Worm (Caenorhabditis elegans) whole organism, L1 larva: ENCODE measurements around the gene vha-15.

ENCODE experiments used
- Y116A8C.19 ChIP-seq: sonication (generic microtip); optimal IDR thresholded peaks from 2 replicates; lab custom pipeline; 2016; ENCODE audit warnings: missing compliant biosample characterization, missing genetic modification characterization, borderline replicate concordance
- alr-1 ChIP-seq: fragments of 200-800 bp; sonication (Bioruptor generic); optimal IDR thresholded peaks from 2 replicates; lab custom pipeline; 2018; ENCODE audit warnings: borderline replicate concordance, mild to moderate bottlenecking, missing genetic modification characterization, missing compliant biosample characterization
- ama-1 ChIP-seq: fragments of 150-350 bp; optimal IDR thresholded peaks from 2 replicates; lab custom pipeline; 2014
- ceh-88 ChIP-seq: fragments of 200-800 bp; sonication (Bioruptor generic); IDR thresholded peaks from 2 replicates; pipeline ENCODE4 v1.3.6; 2022; ENCODE audit warnings: missing genetic modification characterization, missing compliant biosample characterization
- dpl-1 ChIP-seq, 3 experiments: fragments of 150-350 bp in 2 of 3; sonication (generic microtip) in 1 of 3; optimal IDR thresholded peaks; 2 replicates each; lab custom pipeline; 2014 to 2017; ENCODE audit warnings: missing biosample characterization in 3 of 3, missing genetic modification characterization in 3 of 3, missing genetic modification reagents in 3 of 3
- efl-1 ChIP-seq, 4 experiments: fragments of 150-350 bp; optimal IDR thresholded peaks in 3 of 4; peaks in 1 of 4; 1 replicate in 1 of 4; 2 replicates in 3 of 4; lab custom pipeline; 2014; ENCODE audit warnings: missing biosample characterization in 2 of 4, missing genetic modification characterization in 2 of 4, missing genetic modification reagents in 2 of 4
- egl-13 ChIP-seq: sonication (generic microtip); optimal IDR thresholded peaks from 2 replicates; lab custom pipeline; 2016; ENCODE audit warnings: missing genotype, missing genetic modification reagents, missing genetic modification characterization, missing compliant biosample characterization
- egl-27 ChIP-seq, 2 experiments: fragments of 150-350 bp in 1 of 2; sonication (generic microtip); optimal IDR thresholded peaks; 3 replicates each; lab custom pipeline; 2017 to 2018; ENCODE audit warnings: missing biosample characterization in 2 of 2, missing genetic modification characterization in 2 of 2, missing genetic modification reagents in 2 of 2
- elt-2 ChIP-seq: sonication (generic microtip); optimal IDR thresholded peaks from 2 replicates; lab custom pipeline; 2016; ENCODE audit warnings: missing genetic modification characterization, mild to moderate bottlenecking, inconsistent platforms, missing compliant biosample characterization, missing genetic modification reagents
- fkh-10 ChIP-seq: sonication (generic microtip); optimal IDR thresholded peaks from 2 replicates; lab custom pipeline; 2017; ENCODE audit warnings: missing biosample characterization, missing genetic modification reagents, missing genetic modification characterization
- fkh-8 ChIP-seq: sonication (generic microtip); optimal IDR thresholded peaks from 2 replicates; lab custom pipeline; 2016; ENCODE audit warnings: mild to moderate bottlenecking, missing genetic modification characterization, missing compliant biosample characterization
- hlh-17 ChIP-seq: fragments of 200-800 bp; sonication (Bioruptor generic); optimal IDR thresholded peaks from 2 replicates; lab custom pipeline; 2018; ENCODE audit warnings: missing genetic modification characterization, mild to moderate bottlenecking, missing compliant biosample characterization, moderate library complexity, borderline replicate concordance
- hlh-4 ChIP-seq: sonication (generic microtip); optimal IDR thresholded peaks from 2 replicates; lab custom pipeline; 2016; ENCODE audit warnings: mild to moderate bottlenecking, missing genetic modification characterization, missing compliant biosample characterization
- hpl-2 ChIP-seq: fragments of 150-350 bp; optimal IDR thresholded peaks from 2 replicates; lab custom pipeline; 2014; ENCODE audit warnings: missing biosample characterization, missing genetic modification reagents, missing genetic modification characterization
- lin-35 ChIP-seq, 2 experiments: fragments of 150-350 bp; optimal IDR thresholded peaks; 2 replicates each; lab custom pipeline; 2014; ENCODE audit warnings: missing biosample characterization in 2 of 2, missing genetic modification characterization in 2 of 2, missing genetic modification reagents in 2 of 2
- lir-3 ChIP-seq: sonication (generic microtip); optimal IDR thresholded peaks from 2 replicates; lab custom pipeline; 2016; ENCODE audit warnings: mild to moderate bottlenecking, missing genetic modification characterization, moderate library complexity, missing compliant biosample characterization; ENCODE audit not compliant: poor library complexity
- mef-2 ChIP-seq: fragments of 150-350 bp; optimal IDR thresholded peaks from 2 replicates; lab custom pipeline; 2014; ENCODE audit warnings: missing biosample characterization, missing genetic modification characterization
- mep-1 ChIP-seq: fragments of 150-350 bp; optimal IDR thresholded peaks from 2 replicates; lab custom pipeline; 2014; ENCODE audit warnings: missing biosample characterization, missing genetic modification characterization
- nhr-237 ChIP-seq: fragments of 150-350 bp; optimal IDR thresholded peaks from 2 replicates; lab custom pipeline; 2014; ENCODE audit warnings: missing biosample characterization, missing genetic modification characterization
- nhr-47 ChIP-seq: sonication (generic microtip); optimal IDR thresholded peaks from 2 replicates; lab custom pipeline; 2016; ENCODE audit warnings: mild to moderate bottlenecking, missing genetic modification characterization, moderate library complexity, missing compliant biosample characterization
- nhr-71 ChIP-seq: sonication (generic microtip); optimal IDR thresholded peaks from 2 replicates; lab custom pipeline; 2016; ENCODE audit warnings: mild to moderate bottlenecking, missing genetic modification characterization, moderate library complexity, missing compliant biosample characterization
- nhr-76 ChIP-seq: sonication (generic microtip); optimal IDR thresholded peaks from 2 replicates; lab custom pipeline; 2017; ENCODE audit warnings: missing biosample characterization, missing genetic modification characterization
- nhr-84 ChIP-seq: sonication (generic microtip); optimal IDR thresholded peaks from 2 replicates; lab custom pipeline; 2017; ENCODE audit warnings: missing biosample characterization, missing genetic modification characterization
- pax-3 ChIP-seq: fragments of 200-800 bp; sonication (Bioruptor generic); optimal IDR thresholded peaks from 2 replicates; lab custom pipeline; 2018; ENCODE audit warnings: mild to moderate bottlenecking, missing genetic modification characterization, moderate library complexity, missing compliant biosample characterization
- pqm-1 ChIP-seq: sonication (generic microtip); optimal IDR thresholded peaks from 3 replicates; lab custom pipeline; 2017; ENCODE audit warnings: missing biosample characterization, missing genetic modification characterization
- rnt-1 ChIP-seq: sonication (generic microtip); optimal IDR thresholded peaks from 2 replicates; lab custom pipeline; 2016; ENCODE audit warnings: mild to moderate bottlenecking, missing genetic modification characterization, moderate library complexity, missing compliant biosample characterization
- snu-23 ChIP-seq: sonication (generic microtip); optimal IDR thresholded peaks from 2 replicates; lab custom pipeline; 2016; ENCODE audit warnings: missing genetic modification characterization, missing compliant biosample characterization
- unc-130 ChIP-seq: fragments of 150-350 bp; optimal IDR thresholded peaks from 2 replicates; lab custom pipeline; 2017; ENCODE audit warnings: missing biosample characterization, missing genetic modification characterization, inconsistent platforms
- unc-30 ChIP-seq: sonication (generic microtip); optimal IDR thresholded peaks from 2 replicates; lab custom pipeline; 2017; ENCODE audit warnings: missing biosample characterization, missing genetic modification characterization
- unc-62 ChIP-seq: fragments of 150-350 bp; optimal IDR thresholded peaks from 2 replicates; lab custom pipeline; 2014; ENCODE audit warnings: missing biosample characterization, missing genetic modification reagents, missing genetic modification characterization
- unc-86 ChIP-seq: sonication (generic microtip); optimal IDR thresholded peaks from 2 replicates; lab custom pipeline; 2016; ENCODE audit warnings: missing genetic modification characterization, missing compliant biosample characterization
- unc-98 ChIP-seq: fragments of 200-800 bp; sonication (Bioruptor generic); IDR thresholded peaks from 2 replicates; pipeline ENCODE4 v1.3.6; 2022; ENCODE audit warnings: missing genetic modification characterization, missing compliant biosample characterization
- vab-15 ChIP-seq: sonication (generic microtip); optimal IDR thresholded peaks from 2 replicates; lab custom pipeline; 2017; ENCODE audit warnings: missing genotype, mild to moderate bottlenecking, missing genetic modification characterization, missing compliant biosample characterization

The vha-15 gene

DNA sequence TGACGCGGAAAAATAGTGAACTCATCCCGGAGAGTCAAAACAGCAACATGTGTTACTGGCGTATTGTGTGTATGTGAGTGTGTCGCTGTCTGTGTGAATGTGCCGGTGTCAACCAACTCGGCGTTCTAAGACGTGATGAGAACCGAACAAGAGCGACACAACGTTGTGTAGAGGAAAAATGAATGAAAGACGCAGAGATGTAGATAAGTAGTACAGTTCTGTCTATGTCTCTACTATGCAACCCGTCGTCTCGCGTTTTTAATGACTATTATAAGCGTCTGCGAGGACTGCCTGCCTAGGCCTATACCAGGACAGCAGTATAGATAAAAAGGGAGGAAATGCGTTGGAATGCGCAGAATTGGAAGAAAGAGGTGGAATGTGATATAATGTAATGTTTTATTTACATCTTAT lies 50.3 kb downstream of the vha-15 start (continued):
- TF ChIP-seq pax-3 (tag; lab: Kevin White, UChicago) (no peak), alr-1 (tag; lab: Kevin White, UChicago) (no peak), nhr-71 (tag; lab: Kevin White, UChicago) (peak; percentile 9), hlh-17 (GFP tag; lab: Kevin White, UChicago) (no peak), vab-15 (no peak), unc-98 (GFP tag; lab: Robert Waterston, UW) (no peak), egl-27 (tag; optimal IDR thresholded peaks at IDR 0.05; lab: Kevin White, UChicago) (no peak), unc-86 (tag; lab: Kevin White, UChicago) (no peak), nhr-47 (tag; lab: Kevin White, UChicago) (no peak), fkh-8 (tag; lab: Kevin White, UChicago) (no peak), nhr-237 (tag; lab: Kevin White, UChicago) (no peak), ama-1 (lab: Kevin White, UChicago) (no peak), dpl-1 (GFP tag; optimal IDR thresholded peaks at IDR 0.05; lab: Kevin White, UChicago) (no peak), elt-2 (peak; percentile 27), mep-1 (tag; lab: Kevin White, UChicago) (peak; percentile 64), Y116A8C.19 (tag; lab: Kevin White, UChicago) (no peak), nhr-84 (tag; lab: Kevin White, UChicago) (no peak), egl-13 (tag; lab: Kevin White, UChicago) (no peak), lir-3 (tag; lab: Kevin White, UChicago) (no peak), efl-1 (optimal IDR thresholded peaks at IDR 0.05; lab: Kevin White, UChicago) (no peak), efl-1 (GFP tag; optimal IDR thresholded peaks at IDR 0.05 in 1 of 2; lab: Kevin White, UChicago) (peak in 1 of 2 experiments; percentile 83), lin-35 (GFP tag; optimal IDR thresholded peaks at IDR 0.05; lab: Kevin White, UChicago) (peak in 1 of 2 experiments; percentile 32), unc-62 (GFP tag; lab: Kevin White, UChicago) (no peak), unc-130 (no peak), ceh-88 (GFP tag; lab: Robert Waterston, UW) (no peak), rnt-1 (tag; lab: Kevin White, UChicago) (peak; percentile 32), pqm-1 (tag; lab: Kevin White, UChicago) (no peak), hpl-2 (GFP tag; lab: Kevin White, UChicago) (no peak), snu-23 (GFP tag; lab: Kevin White, UChicago) (peak; percentile 35), unc-30 (no peak), hlh-4 (tag; lab: Kevin White, UChicago) (no peak), fkh-10 (no peak), mef-2 (tag; lab: Kevin White, UChicago) (no peak), nhr-76 (tag; lab: Kevin White, UChicago) (no peak)
